Fruit fly (Drosophila melanogaster) whole organism, embryonic: ENCODE data around the gene CG13654.

Source experiments
- Atf-2 ChIP-seq: fragments of 200-800 bp; sonication (Bioruptor generic); optimal IDR thresholded peaks from 2 replicates; lab custom pipeline; 2016; ENCODE audit warnings: missing biosample characterization, missing genetic modification characterization
- CG12391 ChIP-seq: fragments of 200-800 bp; sonication (Bioruptor generic); optimal IDR thresholded peaks from 3 replicates; lab custom pipeline; 2018; ENCODE audit warnings: missing biosample characterization, mild to moderate bottlenecking, missing genetic modification characterization, moderate library complexity
- CG14860 ChIP-seq: fragments of 200-800 bp; sonication (Bioruptor generic); IDR thresholded peaks from 3 replicates; pipeline ENCODE4 v1.3.6; 2022; ENCODE audit warnings: missing biosample characterization, missing genetic modification characterization; ENCODE audit not compliant: partially characterized antibody
- CG17612 ChIP-seq: fragments of 200-800 bp; sonication (Bioruptor generic); IDR thresholded peaks from 2 replicates; pipeline ENCODE4 v1.3.6; 2022; ENCODE audit warnings: missing biosample characterization, missing genetic modification characterization
- CG17829 ChIP-seq: fragments of 200-800 bp; optimal IDR thresholded peaks from 2 replicates; lab custom pipeline; 2019; ENCODE audit warnings: missing biosample characterization, mild to moderate bottlenecking, missing genetic modification characterization, moderate library complexity
- CG1832 ChIP-seq: fragments of 200-800 bp; sonication (Bioruptor generic); optimal IDR thresholded peaks from 2 replicates; lab custom pipeline; 2017; ENCODE audit warnings: missing biosample characterization, mild to moderate bottlenecking, missing genetic modification characterization, inconsistent platforms
- CG31224 ChIP-seq: fragments of 200-800 bp; sonication (Bioruptor generic); IDR thresholded peaks from 2 replicates; pipeline ENCODE4 v1.3.6; 2022; ENCODE audit warnings: missing biosample characterization, missing genetic modification characterization
- CG3407 ChIP-seq: fragments of 200-800 bp; sonication (Bioruptor generic); optimal IDR thresholded peaks from 2 replicates; lab custom pipeline; 2018; ENCODE audit warnings: missing biosample characterization, mild to moderate bottlenecking, missing genetic modification characterization
- CG34422 ChIP-seq: fragments of 200-800 bp; sonication (Bioruptor generic); IDR thresholded peaks from 3 replicates; pipeline ENCODE4 v1.3.6; 2022; ENCODE audit warnings: missing biosample characterization, missing genetic modification characterization
- CG3838 ChIP-seq: fragments of 200-800 bp; sonication (Bioruptor generic); optimal IDR thresholded peaks from 3 replicates; lab custom pipeline; 2016; ENCODE audit warnings: missing biosample characterization, missing genetic modification characterization
- CG6175 ChIP-seq: fragments of 200-800 bp; sonication (Bioruptor generic); IDR thresholded peaks from 3 replicates; pipeline ENCODE4 v1.3.6; 2022; ENCODE audit warnings: missing biosample characterization, missing genetic modification characterization
- CG7271 ChIP-seq: fragments of 200-800 bp; sonication (Bioruptor generic); optimal IDR thresholded peaks from 2 replicates; lab custom pipeline; 2018; ENCODE audit warnings: missing biosample characterization, mild to moderate bottlenecking, missing genetic modification characterization, moderate library complexity
- CG7928 ChIP-seq: fragments of 200-800 bp; sonication (Bioruptor generic); optimal IDR thresholded peaks from 2 replicates; lab custom pipeline; 2017; ENCODE audit warnings: missing biosample characterization, mild to moderate bottlenecking, missing genetic modification characterization
- CG9727 ChIP-seq: fragments of 200-800 bp; sonication (Bioruptor generic); optimal IDR thresholded peaks from 3 replicates; lab custom pipeline; 2017; ENCODE audit warnings: missing biosample characterization, mild to moderate bottlenecking, missing genetic modification characterization
- CG9797 ChIP-seq: fragments of 200-800 bp; sonication (Bioruptor generic); optimal IDR thresholded peaks from 3 replicates; lab custom pipeline; 2018; ENCODE audit warnings: missing biosample characterization, mild to moderate bottlenecking, missing genetic modification characterization
- CTCF ChIP-seq: fragments of 200-800 bp; sonication (Bioruptor generic); optimal IDR thresholded peaks from 2 replicates; lab custom pipeline; 2017; ENCODE audit warnings: missing biosample characterization, mild to moderate bottlenecking, missing genetic modification characterization, moderate library complexity
- CoRest ChIP-seq: fragments of 200-800 bp; sonication (Bioruptor generic); optimal IDR thresholded peaks from 3 replicates; lab custom pipeline; 2018; ENCODE audit warnings: missing biosample characterization, mild to moderate bottlenecking, missing genetic modification characterization, moderate library complexity
- E2f1 ChIP-seq: fragments of 200-800 bp; sonication (Bioruptor generic); IDR thresholded peaks from 2 replicates; pipeline ENCODE4 v1.3.6; 2022; ENCODE audit warnings: missing biosample characterization, missing genetic modification characterization
- Eip74EF ChIP-seq, 2 experiments: fragments of 200-800 bp in 1 of 2; fragments of >200 bp in 1 of 2; sonication (Bioruptor generic) in 1 of 2; optimal IDR thresholded peaks; 2 replicates each; lab custom pipeline; 2017 to 2019; ENCODE audit warnings: missing biosample characterization in 2 of 2, missing genetic modification characterization in 2 of 2, mild to moderate bottlenecking in 1 of 2, moderate library complexity in 1 of 2
- Ets65A ChIP-seq: fragments of 200-800 bp; sonication (Bioruptor generic); peaks from one replicate; lab custom pipeline; 2016; ENCODE audit warnings: missing biosample characterization, missing genetic modification characterization
- Hey ChIP-seq: fragments of 200-800 bp; sonication (Bioruptor generic); optimal IDR thresholded peaks from 3 replicates; lab custom pipeline; 2018; ENCODE audit warnings: missing biosample characterization, mild to moderate bottlenecking, missing genetic modification characterization
- Hr3 ChIP-seq: fragments of 200-800 bp; sonication (Bioruptor generic); optimal IDR thresholded peaks from 3 replicates; lab custom pipeline; 2016; ENCODE audit warnings: missing biosample characterization, missing genetic modification characterization
- Hr78 ChIP-seq, 2 experiments: fragments of 200-800 bp in 1 of 2; fragments of >200 bp in 1 of 2; sonication (Bioruptor generic) in 1 of 2; optimal IDR thresholded peaks; 2 replicates each; lab custom pipeline; 2017 to 2019; ENCODE audit warnings: missing biosample characterization in 2 of 2, missing genetic modification characterization in 2 of 2, mild to moderate bottlenecking in 1 of 2, moderate library complexity in 1 of 2
- Lim3 ChIP-seq: fragments of 200-800 bp; sonication (Bioruptor generic); IDR thresholded peaks from 2 replicates; pipeline ENCODE4 v1.3.6; 2022; ENCODE audit warnings: missing biosample characterization, missing genetic modification characterization
- Myb ChIP-seq: fragments of 200-800 bp; sonication (Bioruptor generic); optimal IDR thresholded peaks from 2 replicates; lab custom pipeline; 2016; ENCODE audit warnings: missing biosample characterization, missing genetic modification characterization
- Nf-YA ChIP-seq: fragments of 200-800 bp; sonication (Bioruptor generic); IDR thresholded peaks from 2 replicates; pipeline ENCODE4 v1.3.6; 2022; ENCODE audit warnings: missing biosample characterization, missing genetic modification characterization
- Ptx1 ChIP-seq: fragments of 200-800 bp; sonication (Bioruptor generic); IDR thresholded peaks from 2 replicates; pipeline ENCODE4 v1.3.6; 2022; ENCODE audit warnings: missing biosample characterization, missing genetic modification characterization
- Sry-δ ChIP-seq: fragments of 200-800 bp; sonication (Bioruptor generic); optimal IDR thresholded peaks from 2 replicates; lab custom pipeline; 2016; ENCODE audit warnings: missing biosample characterization, missing genetic modification characterization
- aop ChIP-seq: fragments of 200-800 bp; sonication (Bioruptor generic); IDR thresholded peaks from 2 replicates; pipeline ENCODE4 v1.3.6; 2022; ENCODE audit warnings: missing biosample characterization, missing genetic modification characterization
- br ChIP-seq: fragments of >200 bp; optimal IDR thresholded peaks from 2 replicates; lab custom pipeline; 2017
- cad ChIP-seq: fragments of >200 bp; optimal IDR thresholded peaks from 2 replicates; lab custom pipeline; 2017; ENCODE audit warnings: missing biosample characterization, missing genetic modification characterization
- ci ChIP-seq: fragments of 200-800 bp; sonication (Bioruptor generic); IDR thresholded peaks from 3 replicates; pipeline ENCODE4 v1.3.6; 2022; ENCODE audit warnings: missing biosample characterization, missing genetic modification characterization
- dan ChIP-seq: fragments of 200-800 bp; sonication (Bioruptor generic); IDR thresholded peaks from 2 replicates; pipeline ENCODE4 v1.3.6; 2022; ENCODE audit warnings: missing biosample characterization, missing genetic modification characterization
- dimm ChIP-seq: fragments of 200-800 bp; sonication (Bioruptor generic); IDR thresholded peaks from 2 replicates; pipeline ENCODE4 v1.3.6; 2022; ENCODE audit warnings: missing biosample characterization, missing genetic modification characterization
- fd96Cb ChIP-seq: fragments of 200-800 bp; sonication (Bioruptor generic); optimal IDR thresholded peaks from 2 replicates; lab custom pipeline; 2018; ENCODE audit warnings: missing biosample characterization, mild to moderate bottlenecking, missing genetic modification characterization, moderate library complexity
- nau ChIP-seq: fragments of 200-800 bp; sonication (Bioruptor generic); optimal IDR thresholded peaks from 3 replicates; lab custom pipeline; 2017; ENCODE audit warnings: missing biosample characterization, mild to moderate bottlenecking, missing genetic modification characterization, missing genetic modification reagents
- nom ChIP-seq: fragments of 200-800 bp; sonication (Bioruptor generic); optimal IDR thresholded peaks from 2 replicates; lab custom pipeline; 2017; ENCODE audit warnings: missing biosample characterization, missing genetic modification characterization, mild to moderate bottlenecking, moderate library complexity, missing genetic modification reagents
- pho ChIP-seq: fragments of 200-800 bp; sonication (Bioruptor generic); optimal IDR thresholded peaks from 2 replicates; lab custom pipeline; 2016; ENCODE audit warnings: missing biosample characterization, missing genetic modification characterization
- salm ChIP-seq: fragments of 200-800 bp; sonication (Bioruptor generic); optimal IDR thresholded peaks from 2 replicates; lab custom pipeline; 2018; ENCODE audit warnings: missing biosample characterization, mild to moderate bottlenecking, missing genetic modification characterization
- sug ChIP-seq: fragments of 200-800 bp; optimal IDR thresholded peaks from 2 replicates; lab custom pipeline; 2019; ENCODE audit warnings: missing biosample characterization, mild to moderate bottlenecking, missing genetic modification characterization, moderate library complexity
- tll ChIP-seq, 2 experiments: fragments of 200-800 bp in 1 of 2; fragments of >200 bp in 1 of 2; sonication (Bioruptor generic) in 1 of 2; optimal IDR thresholded peaks; 2 replicates each; lab custom pipeline; 2017 to 2019; ENCODE audit warnings: missing biosample characterization in 2 of 2, missing genetic modification characterization in 2 of 2, mild to moderate bottlenecking in 1 of 2, moderate library complexity in 1 of 2
- zen ChIP-seq: fragments of 200-800 bp; sonication (Bioruptor generic); optimal IDR thresholded peaks from 3 replicates; lab custom pipeline; 2018; ENCODE audit warnings: missing biosample characterization, mild to moderate bottlenecking, missing genetic modification characterization, moderate library complexity
- zfh2 ChIP-seq: fragments of 200-800 bp; sonication (Bioruptor generic); optimal IDR thresholded peaks from 2 replicates; lab custom pipeline; 2016; ENCODE audit warnings: missing biosample characterization, missing genetic modification characterization

The CG13654 gene

dm6 chr3R:25193726-25194204, 5.9 kb upstream of the CG13654 start, which contains the start of gene lobo (continued):
- peak; percentile 83 for TF ChIP-seq CoRest (tag; lab: Kevin White, UChicago)
- TF ChIP-seq CG1832 (GFP tag; lab: Kevin White, UChicago): no peak
- TF ChIP-seq CG3838 (GFP tag; lab: Kevin White, UChicago): peak; percentile 41
- no peak for TF ChIP-seq Hey (tag; lab: Kevin White, UChicago)
- TF ChIP-seq pho (GFP tag; lab: Kevin White, UChicago): peak; percentile 64
- TF ChIP-seq CG31224 (GFP tag; lab: Robert Waterston, UW): peak; percentile 38; the same call in 1 of the 2 replicates
- no peak for TF ChIP-seq CG9797 (GFP tag; lab: Kevin White, UChicago)
- no peak for TF ChIP-seq Lim3
- TF ChIP-seq sug: peak; percentile 68
- peak; percentile 61 for TF ChIP-seq CG17829 (tag; lab: Kevin White, UChicago)
- no peak for TF ChIP-seq E2f1 (GFP tag; lab: Robert Waterston, UW)
- TF ChIP-seq CG7928 (GFP tag; lab: Kevin White, UChicago): peak; percentile 26
- no peak for TF ChIP-seq Hr78 (GFP tag; optimal IDR thresholded peaks at IDR 0.05; lab: Kevin White, UChicago)
- no peak for TF ChIP-seq CG6175 (GFP tag; lab: Robert Waterston, UW)
- TF ChIP-seq Ptx1 (GFP tag; lab: Robert Waterston, UW): peak; percentile 42; the same call in 1 of the 2 replicates
- TF ChIP-seq fd96Cb (tag; lab: Kevin White, UChicago): peak; percentile 24
- peak; percentile 35 to 73 for TF ChIP-seq Eip74EF (GFP tag; optimal IDR thresholded peaks at IDR 0.05; lab: Kevin White, UChicago)
- TF ChIP-seq nau (GFP tag; lab: Kevin White, UChicago): no peak
- peak; percentile 44 for TF ChIP-seq Atf-2
- TF ChIP-seq dimm: peak; percentile 53; the same call in 1 of the 2 replicates
- TF ChIP-seq Myb (GFP tag; lab: Kevin White, UChicago): peak; percentile 98
- TF ChIP-seq aop (GFP tag; lab: Robert Waterston, UW): peak; percentile 100
- TF ChIP-seq Sry-δ (GFP tag; lab: Kevin White, UChicago): peak; percentile 47
- TF ChIP-seq zen (tag; lab: Kevin White, UChicago): peak; percentile 83
- TF ChIP-seq nom (GFP tag; lab: Kevin White, UChicago): no peak
- TF ChIP-seq ci (GFP tag; lab: Robert Waterston, UW): peak; percentile 95
- peak; percentile 45 for TF ChIP-seq zfh2 (GFP tag; lab: Kevin White, UChicago)
- no peak for TF ChIP-seq br (lab: Kevin White, UChicago)
- peak; percentile 52 for TF ChIP-seq CG3407 (GFP tag; lab: Kevin White, UChicago)
- peak; percentile 31 for TF ChIP-seq CG9727 (GFP tag; lab: Kevin White, UChicago)
- TF ChIP-seq Hr3: peak; percentile 65

dm6 chr3R:25194723-25195577, 4.7 kb upstream of the CG13654 start, which contains the start of gene CG13653:
CG13653 (plus strand) TSS chr3R:25195527.
- peak; percentile 25 for TF ChIP-seq CG7271 (tag; lab: Kevin White, UChicago)
- no peak for TF ChIP-seq CG17612
- 0 out of 2 replicates have a peak, but pooled peaks have one; percentile 9 for TF ChIP-seq dan (GFP tag; lab: Robert Waterston, UW)
- no peak for TF ChIP-seq CG12391
- TF ChIP-seq cad (GFP tag; lab: Kevin White, UChicago): peak; percentile 88
- no peak for TF ChIP-seq Nf-YA (GFP tag; lab: Robert Waterston, UW)
- peak in 1 of 2 experiments; percentile 91 for TF ChIP-seq tll (GFP tag; optimal IDR thresholded peaks at IDR 0.05; lab: Kevin White, UChicago)
- no peak for TF ChIP-seq pho (GFP tag; lab: Kevin White, UChicago)
- peak; percentile 44 for TF ChIP-seq Ets65A (GFP tag; lab: Kevin White, UChicago)
- TF ChIP-seq CG9797 (GFP tag; lab: Kevin White, UChicago): no peak
- peak; percentile 84 for TF ChIP-seq zen (tag; lab: Kevin White, UChicago)
- 0 out of 3 replicates have a peak, but pooled peaks have one; percentile 11 for TF ChIP-seq CG34422 (GFP tag; lab: Robert Waterston, UW)
- TF ChIP-seq CG14860 (GFP tag; lab: Robert Waterston, UW): no peak
- no peak for TF ChIP-seq salm (tag; lab: Kevin White, UChicago)
- peak; percentile 79 for TF ChIP-seq CTCF (GFP tag; lab: Kevin White, UChicago)
